Fruit fly (Drosophila melanogaster) whole organism, embryonic: Measurements from ENCODE around the gene SREBP.

Experiments used
- ATbp ChIP-seq: fragments of 200-800 bp; sonication (Bioruptor generic); optimal IDR thresholded peaks from 2 replicates; lab custom pipeline; 2017; ENCODE audit warnings: missing biosample characterization, mild to moderate bottlenecking, missing genetic modification characterization, missing genetic modification reagents
- Ada2b ChIP-seq: fragments of 200-800 bp; sonication (Bioruptor generic); IDR thresholded peaks from 2 replicates; pipeline ENCODE4 v1.3.6; 2022; ENCODE audit warnings: missing biosample characterization, missing genetic modification characterization
- BEAF-32 ChIP-seq: fragments of 200-800 bp; sonication (Bioruptor generic); optimal IDR thresholded peaks from 3 replicates; lab custom pipeline; 2017; ENCODE audit warnings: missing biosample characterization, missing genetic modification characterization, mild to moderate bottlenecking, moderate library complexity, missing genetic modification reagents
- BtbVII ChIP-seq: fragments of 200-800 bp; sonication (Bioruptor generic); optimal IDR thresholded peaks from 3 replicates; lab custom pipeline; 2017; ENCODE audit warnings: missing biosample characterization, mild to moderate bottlenecking, missing genetic modification characterization
- CG10654 ChIP-seq: fragments of 200-800 bp; sonication (Bioruptor generic); optimal IDR thresholded peaks from 2 replicates; lab custom pipeline; 2016; ENCODE audit warnings: missing biosample characterization, missing genetic modification characterization
- CG11695 ChIP-seq: fragments of 200-800 bp; sonication (Bioruptor generic); IDR thresholded peaks from 3 replicates; pipeline ENCODE4 v1.3.6; 2022; ENCODE audit warnings: missing biosample characterization, missing genetic modification characterization
- CG11696 ChIP-seq: fragments of 200-800 bp; sonication (Bioruptor generic); IDR thresholded peaks from 2 replicates; pipeline ENCODE4 v1.3.6; 2022; ENCODE audit warnings: missing biosample characterization, missing genetic modification characterization
- CG11723 ChIP-seq: fragments of 200-800 bp; sonication (Bioruptor generic); optimal IDR thresholded peaks from 2 replicates; lab custom pipeline; 2017; ENCODE audit warnings: missing biosample characterization, mild to moderate bottlenecking, missing genetic modification characterization
- CG15479 ChIP-seq: fragments of 200-800 bp; sonication (Bioruptor generic); optimal IDR thresholded peaks from 3 replicates; lab custom pipeline; 2019; ENCODE audit warnings: missing biosample characterization, mild to moderate bottlenecking, missing genetic modification characterization, moderate library complexity
- CG15514 ChIP-seq: fragments of 200-800 bp; sonication (Bioruptor generic); optimal IDR thresholded peaks from 3 replicates; lab custom pipeline; 2017; ENCODE audit warnings: missing biosample characterization, missing genetic modification characterization, mild to moderate bottlenecking, moderate library complexity, missing genetic modification reagents
- CG1602 ChIP-seq: fragments of 200-800 bp; sonication (Bioruptor generic); optimal IDR thresholded peaks from 3 replicates; lab custom pipeline; 2016; ENCODE audit warnings: missing biosample characterization, missing genetic modification characterization
- CG2202 ChIP-seq: fragments of 200-800 bp; sonication (Bioruptor generic); optimal IDR thresholded peaks from 2 replicates; lab custom pipeline; 2018; ENCODE audit warnings: missing biosample characterization, mild to moderate bottlenecking, missing genetic modification characterization
- CG2678 ChIP-seq: fragments of 200-800 bp; sonication (Bioruptor generic); optimal IDR thresholded peaks from 3 replicates; lab custom pipeline; 2019; ENCODE audit warnings: missing biosample characterization, mild to moderate bottlenecking, missing genetic modification characterization, moderate library complexity
- CG2875 ChIP-seq: fragments of 200-800 bp; sonication (Bioruptor generic); optimal IDR thresholded peaks from 2 replicates; lab custom pipeline; 2017; ENCODE audit warnings: missing biosample characterization, mild to moderate bottlenecking, missing genetic modification characterization, missing genetic modification reagents
- CG3726 ChIP-seq: fragments of 200-800 bp; sonication (Bioruptor generic); IDR thresholded peaks from 3 replicates; pipeline ENCODE4, ENCODE4 v1.3.6; 2022; ENCODE audit warnings: missing biosample characterization, missing genetic modification characterization
- CG6813 ChIP-seq: fragments of 200-800 bp; sonication (Bioruptor generic); optimal IDR thresholded peaks from 2 replicates; lab custom pipeline; 2017; ENCODE audit warnings: missing biosample characterization, missing genetic modification characterization, mild to moderate bottlenecking, moderate library complexity, missing genetic modification reagents
- CG8089 ChIP-seq: fragments of 200-800 bp; sonication (Bioruptor generic); optimal IDR thresholded peaks from 3 replicates; lab custom pipeline; 2016; ENCODE audit warnings: missing biosample characterization, missing genetic modification characterization
- CG8388 ChIP-seq: fragments of 200-800 bp; sonication (Bioruptor generic); optimal IDR thresholded peaks from 2 replicates; lab custom pipeline; 2019; ENCODE audit warnings: missing biosample characterization, mild to moderate bottlenecking, missing genetic modification characterization, moderate library complexity
- CG8765 ChIP-seq: fragments of 200-800 bp; sonication (Bioruptor generic); IDR thresholded peaks from 2 replicates; pipeline ENCODE4 v1.3.6; 2022; ENCODE audit warnings: missing biosample characterization, missing genetic modification characterization
- CG9876 ChIP-seq: fragments of 200-800 bp; sonication (Bioruptor generic); optimal IDR thresholded peaks from 2 replicates; lab custom pipeline; 2016; ENCODE audit warnings: missing biosample characterization, missing genetic modification characterization
- Chrac-16 ChIP-seq: fragments of 200-800 bp; sonication (Bioruptor generic); optimal IDR thresholded peaks from 3 replicates; lab custom pipeline; 2016; ENCODE audit warnings: missing biosample characterization, missing genetic modification characterization
- Dek ChIP-seq: fragments of 200-800 bp; sonication (Bioruptor generic); optimal IDR thresholded peaks from 3 replicates; lab custom pipeline; 2019; ENCODE audit warnings: missing biosample characterization, mild to moderate bottlenecking, missing genetic modification characterization, moderate library complexity
- Dref ChIP-seq: fragments of 200-800 bp; sonication (Bioruptor generic); IDR thresholded peaks from 2 replicates; pipeline ENCODE4 v1.3.6; 2022; ENCODE audit warnings: missing biosample characterization, missing genetic modification characterization
- Elba2 ChIP-seq: fragments of 200-800 bp; sonication (Bioruptor generic); optimal IDR thresholded peaks from 3 replicates; lab custom pipeline; 2016; ENCODE audit warnings: missing biosample characterization, missing genetic modification characterization
- MTF-1 ChIP-seq: fragments of 200-800 bp; sonication (Bioruptor generic); optimal IDR thresholded peaks from 2 replicates; lab custom pipeline; 2018; ENCODE audit warnings: missing biosample characterization, mild to moderate bottlenecking, missing genetic modification characterization, borderline replicate concordance
- Mrtf ChIP-seq: fragments of 200-800 bp; sonication (Bioruptor generic); IDR thresholded peaks from 3 replicates; pipeline ENCODE4 v1.3.6; 2022; ENCODE audit warnings: missing biosample characterization, missing genetic modification characterization
- Poxn ChIP-seq: fragments of 200-800 bp; sonication (Bioruptor generic); IDR thresholded peaks from 2 replicates; pipeline ENCODE4 v1.3.6; 2022; ENCODE audit warnings: missing biosample characterization, missing genetic modification characterization
- Stat92E ChIP-seq, 3 experiments: fragments of >200 bp in 2 of 3; fragments of 200-800 bp in 1 of 3; sonication (Bioruptor generic) in 1 of 3; optimal IDR thresholded peaks; 2 replicates each; lab custom pipeline; 2017 to 2019; ENCODE audit warnings: missing biosample characterization in 3 of 3, missing genetic modification characterization in 3 of 3, mild to moderate bottlenecking in 1 of 3, moderate library complexity in 1 of 3
- ase ChIP-seq: fragments of 200-800 bp; sonication (Bioruptor generic); IDR thresholded peaks from 3 replicates; pipeline ENCODE4 v1.3.6; 2022; ENCODE audit warnings: missing biosample characterization, missing genetic modification characterization
- cg ChIP-seq: fragments of 200-800 bp; sonication (Bioruptor generic); optimal IDR thresholded peaks from 3 replicates; lab custom pipeline; 2019; ENCODE audit warnings: missing biosample characterization, mild to moderate bottlenecking, missing genetic modification characterization, moderate library complexity
- chif ChIP-seq, 2 experiments: fragments of 200-800 bp; sonication (Bioruptor generic); optimal IDR thresholded peaks; 3 replicates each; lab custom pipeline; 2016; ENCODE audit warnings: missing biosample characterization in 2 of 2, missing genetic modification characterization in 2 of 2
- corto ChIP-seq: fragments of 200-800 bp; sonication (Bioruptor generic); optimal IDR thresholded peaks from 2 replicates; lab custom pipeline; 2016; ENCODE audit warnings: missing biosample characterization, mild to moderate bottlenecking, missing genetic modification characterization, moderate library complexity
- danr ChIP-seq: fragments of 200-800 bp; sonication (Bioruptor generic); IDR thresholded peaks from 2 replicates; pipeline ENCODE4 v1.3.6; 2022; ENCODE audit warnings: missing biosample characterization, missing genetic modification characterization
- en ChIP-seq: fragments of 200-800 bp; sonication (Bioruptor generic); optimal IDR thresholded peaks from 2 replicates; lab custom pipeline; 2016; ENCODE audit warnings: missing biosample characterization, missing genetic modification characterization
- fd3F ChIP-seq: fragments of 200-800 bp; sonication (Bioruptor generic); optimal IDR thresholded peaks from 2 replicates; lab custom pipeline; 2018; ENCODE audit warnings: missing biosample characterization, mild to moderate bottlenecking, missing genetic modification characterization, moderate library complexity
- ham ChIP-seq: fragments of 200-800 bp; sonication (Bioruptor generic); IDR thresholded peaks from 2 replicates; pipeline ENCODE4 v1.3.6; 2022; ENCODE audit warnings: missing biosample characterization, missing genetic modification characterization
- jumu ChIP-seq: fragments of 200-800 bp; sonication (Bioruptor generic); optimal IDR thresholded peaks from 3 replicates; lab custom pipeline; 2016; ENCODE audit warnings: missing biosample characterization, missing genetic modification characterization
- ken ChIP-seq: fragments of 200-800 bp; sonication (Bioruptor generic); IDR thresholded peaks from 3 replicates; pipeline ENCODE4 v1.3.6; 2022; ENCODE audit warnings: missing biosample characterization, missing genetic modification characterization
- lab ChIP-seq: fragments of 200-800 bp; sonication (Bioruptor generic); optimal IDR thresholded peaks from 3 replicates; lab custom pipeline; 2017; ENCODE audit warnings: missing biosample characterization, missing genetic modification characterization, mild to moderate bottlenecking, moderate library complexity, missing genetic modification reagents
- nerfin-2 ChIP-seq: fragments of 200-800 bp; sonication (Bioruptor generic); IDR thresholded peaks from 2 replicates; pipeline ENCODE4 v1.3.6; 2022; ENCODE audit warnings: missing biosample characterization, missing genetic modification characterization; ENCODE audit not compliant: partially characterized antibody
- pan ChIP-seq, 4 experiments: fragments of >200 bp in 3 of 4; fragments of 200-800 bp in 1 of 4; sonication (Bioruptor generic) in 1 of 4; optimal IDR thresholded peaks in 3 of 4; IDR thresholded peaks in 1 of 4; 2 replicates each; pipeline versions ENCODE4 v1.3.6 to Lab custom; 2017 to 2022; ENCODE audit warnings: missing biosample characterization in 2 of 4, missing genetic modification characterization in 2 of 4, mixed read lengths in 1 of 4
- repo ChIP-seq: fragments of 200-800 bp; sonication (Bioruptor generic); optimal IDR thresholded peaks from 2 replicates; lab custom pipeline; 2016; ENCODE audit warnings: missing biosample characterization, missing genetic modification characterization
- rib ChIP-seq: fragments of 200-800 bp; sonication (Bioruptor generic); IDR thresholded peaks from 2 replicates; pipeline ENCODE4 v1.3.6; 2022; ENCODE audit warnings: missing biosample characterization, missing genetic modification characterization
- scrt ChIP-seq: fragments of 200-800 bp; sonication (Bioruptor generic); optimal IDR thresholded peaks from 2 replicates; lab custom pipeline; 2018; ENCODE audit warnings: missing biosample characterization, mild to moderate bottlenecking, missing genetic modification characterization, moderate library complexity
- slou ChIP-seq: fragments of 200-800 bp; sonication (Bioruptor generic); optimal IDR thresholded peaks from 3 replicates; lab custom pipeline; 2016; ENCODE audit warnings: missing biosample characterization, missing genetic modification characterization
- stwl ChIP-seq: fragments of 200-800 bp; sonication (Bioruptor generic); optimal IDR thresholded peaks from 3 replicates; lab custom pipeline; 2018; ENCODE audit warnings: missing biosample characterization, mild to moderate bottlenecking, missing genetic modification characterization, moderate library complexity
- tll ChIP-seq, 2 experiments: fragments of 200-800 bp in 1 of 2; fragments of >200 bp in 1 of 2; sonication (Bioruptor generic) in 1 of 2; optimal IDR thresholded peaks; 2 replicates each; lab custom pipeline; 2017 to 2019; ENCODE audit warnings: missing biosample characterization in 2 of 2, missing genetic modification characterization in 2 of 2, mild to moderate bottlenecking in 1 of 2, moderate library complexity in 1 of 2
- tna ChIP-seq: fragments of 200-800 bp; sonication (Bioruptor generic); IDR thresholded peaks from 2 replicates; pipeline ENCODE4 v1.3.6; 2022; ENCODE audit warnings: missing biosample characterization, missing genetic modification characterization; ENCODE audit not compliant: partially characterized antibody
- toy ChIP-seq: fragments of 200-800 bp; sonication (Bioruptor generic); IDR thresholded peaks from 2 replicates; pipeline ENCODE4 v1.3.6; 2022; ENCODE audit warnings: missing biosample characterization, missing genetic modification characterization
- wdn ChIP-seq: fragments of 200-800 bp; sonication (Bioruptor generic); IDR thresholded peaks from 2 replicates; pipeline ENCODE4 v1.3.6; 2022; ENCODE audit warnings: missing biosample characterization, missing genetic modification characterization

The SREBP gene

dm6 chr3L:19791688-19792073 is 2.1 kb upstream of the SREBP start (continued):
- TF ChIP-seq fd3F (GFP tag; lab: Kevin White, UChicago) (no peak), CG2202 (tag; lab: Kevin White, UChicago) (no peak), scrt (GFP tag; lab: Kevin White, UChicago) (peak; percentile 5), BEAF-32 (GFP tag; lab: Kevin White, UChicago) (no peak), CG9876 (GFP tag; lab: Kevin White, UChicago) (peak; percentile 21), lab (GFP tag; lab: Kevin White, UChicago) (no peak), ham (GFP tag; lab: Robert Waterston, UW) (no peak), rib (peak; percentile 95), Dek (no peak), CG1602 (GFP tag; lab: Kevin White, UChicago) (no peak), Stat92E (GFP tag; optimal IDR thresholded peaks at IDR 0.05; lab: Kevin White, UChicago) (peak in 1 of 3 experiments; percentile 0), CG11695 (GFP tag; lab: Robert Waterston, UW) (no peak), chif (GFP tag; optimal IDR thresholded peaks at IDR 0.05; lab: Kevin White, UChicago) (no peak), ATbp (GFP tag; lab: Kevin White, UChicago) (peak; percentile 5), CG2875 (GFP tag; lab: Kevin White, UChicago) (no peak), CG8765 (no peak), CG2678 (tag; lab: Kevin White, UChicago) (no peak), en (GFP tag; lab: Kevin White, UChicago) (no peak), tll (GFP tag; optimal IDR thresholded peaks at IDR 0.05; lab: Kevin White, UChicago) (no peak), Poxn (GFP tag; lab: Robert Waterston, UW) (no peak), corto (no peak), CG8089 (GFP tag; lab: Kevin White, UChicago) (no peak), danr (GFP tag; lab: Robert Waterston, UW) (no peak), pan (optimal IDR thresholded peaks at IDR 0.05; lab: Kevin White, UChicago) (no peak), pan (GFP tag; optimal IDR thresholded peaks at IDR 0.05 in 1 of 2, IDR thresholded peaks at IDR 0.05 in 1 of 2) (peak in 1 of 2 experiments; percentile 27), Dref (GFP tag; lab: Robert Waterston, UW) (no peak), wdn (no peak; the same call in 1 of the 2 replicates), toy (GFP tag; lab: Robert Waterston, UW) (no peak), Chrac-16 (GFP tag; lab: Kevin White, UChicago) (no peak), nerfin-2 (GFP tag; lab: Robert Waterston, UW) (no peak), MTF-1 (no peak), BtbVII (GFP tag; lab: Kevin White, UChicago) (peak; percentile 35), repo (no peak), CG6813 (GFP tag; lab: Kevin White, UChicago) (peak; percentile 33), Ada2b (no peak), Elba2 (GFP tag; lab: Kevin White, UChicago) (no peak), CG10654 (no peak), CG11723 (GFP tag; lab: Kevin White, UChicago) (no peak), Mrtf (no peak), slou (GFP tag; lab: Kevin White, UChicago) (no peak), CG8388 (GFP tag; lab: Kevin White, UChicago) (no peak), cg (GFP tag; lab: Kevin White, UChicago) (peak; percentile 92), ken (GFP tag; lab: Robert Waterston, UW) (no peak; the same call in 2 of the 3 replicates), ase (GFP tag; lab: Robert Waterston, UW) (no peak), stwl (tag; lab: Kevin White, UChicago) (no peak), CG11696 (no peak), CG15514 (GFP tag; lab: Kevin White, UChicago) (peak; percentile 35), jumu (GFP tag; lab: Kevin White, UChicago) (no peak), CG3726 (no peak), tna (GFP tag; lab: Robert Waterston, UW) (no peak), CG15479 (GFP tag; lab: Kevin White, UChicago) (peak; percentile 98)
